Fruit fly (Drosophila melanogaster) whole organism, embryonic: Measurements from ENCODE around the gene ebd1.
A peak's percentile ranks its signal among the peaks of the same experiment; 100 is the strongest.

ENCODE experiments used
- Abd-B ChIP-seq: fragments of 200-800 bp; sonication (Bioruptor generic); optimal IDR thresholded peaks from 2 replicates; lab custom pipeline; 2018; ENCODE audit warnings: missing biosample characterization, mild to moderate bottlenecking, missing genetic modification characterization, moderate library complexity
- Adf1 ChIP-seq: fragments of 200-800 bp; sonication (Bioruptor generic); IDR thresholded peaks from 2 replicates; pipeline ENCODE4 v1.3.6; 2022; ENCODE audit warnings: missing biosample characterization, missing genetic modification characterization
- Atf6 ChIP-seq: fragments of 200-800 bp; sonication (Bioruptor generic); IDR thresholded peaks from 2 replicates; pipeline ENCODE4 v1.3.6; 2022; ENCODE audit warnings: missing biosample characterization, missing genetic modification characterization
- CG1024 ChIP-seq: fragments of 200-800 bp; sonication (Bioruptor generic); IDR thresholded peaks from 2 replicates; pipeline ENCODE4 v1.3.6; 2022; ENCODE audit warnings: missing biosample characterization, missing genetic modification characterization
- CG10321 ChIP-seq: fragments of 200-800 bp; sonication (Bioruptor generic); IDR thresholded peaks from 2 replicates; pipeline ENCODE4 v1.3.6; 2022; ENCODE audit warnings: missing biosample characterization, missing genetic modification characterization
- CG10431 ChIP-seq: fragments of 200-800 bp; sonication (Bioruptor generic); optimal IDR thresholded peaks from 3 replicates; lab custom pipeline; 2018; ENCODE audit warnings: missing biosample characterization, mild to moderate bottlenecking, missing genetic modification characterization
- CG10462 ChIP-seq: fragments of 200-800 bp; sonication (Bioruptor generic); optimal IDR thresholded peaks from 2 replicates; lab custom pipeline; 2016; ENCODE audit warnings: missing biosample characterization, missing genetic modification characterization
- CG12219 ChIP-seq: fragments of 200-800 bp; sonication (Bioruptor generic); optimal IDR thresholded peaks from 3 replicates; lab custom pipeline; 2018; ENCODE audit warnings: missing biosample characterization, mild to moderate bottlenecking, missing genetic modification characterization
- CG12391 ChIP-seq: fragments of 200-800 bp; sonication (Bioruptor generic); optimal IDR thresholded peaks from 3 replicates; lab custom pipeline; 2018; ENCODE audit warnings: missing biosample characterization, mild to moderate bottlenecking, missing genetic modification characterization, moderate library complexity
- CG12744 ChIP-seq: fragments of 200-800 bp; sonication (Bioruptor generic); optimal IDR thresholded peaks from 2 replicates; lab custom pipeline; 2016; ENCODE audit warnings: missing biosample characterization, missing genetic modification characterization
- CG1602 ChIP-seq: fragments of 200-800 bp; sonication (Bioruptor generic); optimal IDR thresholded peaks from 3 replicates; lab custom pipeline; 2016; ENCODE audit warnings: missing biosample characterization, missing genetic modification characterization
- CG17359 ChIP-seq: fragments of 200-800 bp; sonication (Bioruptor generic); optimal IDR thresholded peaks from 3 replicates; lab custom pipeline; 2018; ENCODE audit warnings: missing biosample characterization, mild to moderate bottlenecking, missing genetic modification characterization, moderate library complexity
- CG17361 ChIP-seq: fragments of 200-800 bp; sonication (Bioruptor generic); IDR thresholded peaks from 3 replicates; pipeline ENCODE4 v1.3.6; 2022; ENCODE audit warnings: missing biosample characterization, missing genetic modification characterization
- CG2120 ChIP-seq: fragments of 200-800 bp; sonication (Bioruptor generic); optimal IDR thresholded peaks from 3 replicates; lab custom pipeline; 2016; ENCODE audit warnings: missing biosample characterization, missing genetic modification characterization
- CG30403 ChIP-seq: fragments of 200-800 bp; sonication (Bioruptor generic); optimal IDR thresholded peaks from 3 replicates; lab custom pipeline; 2016; ENCODE audit warnings: missing biosample characterization, missing genetic modification characterization
- CG32772 ChIP-seq: fragments of 200-800 bp; sonication (Bioruptor generic); IDR thresholded peaks from 2 replicates; pipeline ENCODE4 v1.3.6; 2022; ENCODE audit warnings: missing biosample characterization, missing genetic modification characterization
- CG3281 ChIP-seq: fragments of 200-800 bp; sonication (Bioruptor generic); optimal IDR thresholded peaks from 3 replicates; lab custom pipeline; 2017; ENCODE audit warnings: missing biosample characterization, mild to moderate bottlenecking, missing genetic modification characterization
- CG33213 ChIP-seq: fragments of 200-800 bp; sonication (Bioruptor generic); optimal IDR thresholded peaks from 3 replicates; lab custom pipeline; 2016; ENCODE audit warnings: missing biosample characterization, missing genetic modification characterization
- CG3995 ChIP-seq: fragments of 200-800 bp; sonication (Bioruptor generic); optimal IDR thresholded peaks from 3 replicates; lab custom pipeline; 2016; ENCODE audit warnings: missing biosample characterization, missing genetic modification characterization
- CG4328 ChIP-seq: fragments of 200-800 bp; sonication (Bioruptor generic); optimal IDR thresholded peaks from 3 replicates; lab custom pipeline; 2017; ENCODE audit warnings: missing biosample characterization, missing genetic modification reagents, missing genetic modification characterization
- CG4360 ChIP-seq: fragments of 200-800 bp; sonication (Bioruptor generic); IDR thresholded peaks from 2 replicates; pipeline ENCODE4 v1.3.6; 2022; ENCODE audit warnings: missing biosample characterization, missing genetic modification characterization
- CG4424 ChIP-seq: fragments of 200-800 bp; sonication (Bioruptor generic); optimal IDR thresholded peaks from 3 replicates; lab custom pipeline; 2016; ENCODE audit warnings: missing biosample characterization, missing genetic modification characterization
- CG5245 ChIP-seq: fragments of 200-800 bp; sonication (Bioruptor generic); optimal IDR thresholded peaks from 3 replicates; lab custom pipeline; 2016; ENCODE audit warnings: missing biosample characterization, missing genetic modification characterization
- CG6254 ChIP-seq: fragments of 200-800 bp; sonication (Bioruptor generic); optimal IDR thresholded peaks from 3 replicates; lab custom pipeline; 2017; ENCODE audit warnings: mild to moderate bottlenecking, missing biosample characterization, missing genetic modification reagents, missing genetic modification characterization
- CG7556 ChIP-seq: fragments of 200-800 bp; sonication (Bioruptor generic); optimal IDR thresholded peaks from 2 replicates; lab custom pipeline; 2017; ENCODE audit warnings: missing biosample characterization, mild to moderate bottlenecking, missing genetic modification characterization
- CG8388 ChIP-seq: fragments of 200-800 bp; sonication (Bioruptor generic); optimal IDR thresholded peaks from 2 replicates; lab custom pipeline; 2019; ENCODE audit warnings: missing biosample characterization, mild to moderate bottlenecking, missing genetic modification characterization, moderate library complexity
- CG9437 ChIP-seq: fragments of 200-800 bp; sonication (Bioruptor generic); optimal IDR thresholded peaks from 2 replicates; lab custom pipeline; 2018; ENCODE audit warnings: missing biosample characterization, mild to moderate bottlenecking, missing genetic modification characterization
- Dref ChIP-seq: fragments of 200-800 bp; sonication (Bioruptor generic); IDR thresholded peaks from 2 replicates; pipeline ENCODE4 v1.3.6; 2022; ENCODE audit warnings: missing biosample characterization, missing genetic modification characterization
- Fer2 ChIP-seq: fragments of 200-800 bp; sonication (Bioruptor generic); optimal IDR thresholded peaks from 2 replicates; lab custom pipeline; 2018; ENCODE audit warnings: missing biosample characterization, mild to moderate bottlenecking, missing genetic modification characterization, moderate library complexity
- HLHmδ ChIP-seq: fragments of 200-800 bp; sonication (Bioruptor generic); optimal IDR thresholded peaks from 2 replicates; lab custom pipeline; 2018; ENCODE audit warnings: missing biosample characterization, mild to moderate bottlenecking, missing genetic modification characterization, moderate library complexity
- HmgD ChIP-seq: fragments of 200-800 bp; sonication (Bioruptor generic); optimal IDR thresholded peaks from 3 replicates; lab custom pipeline; 2016; ENCODE audit warnings: missing biosample characterization, missing genetic modification characterization
- MESR4 ChIP-seq: fragments of 200-800 bp; sonication (Bioruptor generic); optimal IDR thresholded peaks from 2 replicates; lab custom pipeline; 2018; ENCODE audit warnings: missing biosample characterization, mild to moderate bottlenecking, missing genetic modification characterization, moderate library complexity
- Mes4 ChIP-seq: fragments of 200-800 bp; sonication (Bioruptor generic); optimal IDR thresholded peaks from 2 replicates; lab custom pipeline; 2016; ENCODE audit warnings: missing biosample characterization, missing genetic modification characterization
- Ssrp ChIP-seq: fragments of 200-800 bp; sonication (Bioruptor generic); optimal IDR thresholded peaks from 2 replicates; lab custom pipeline; 2018; ENCODE audit warnings: missing biosample characterization, mild to moderate bottlenecking, missing genetic modification characterization, moderate library complexity
- ac ChIP-seq: fragments of 200-800 bp; sonication (Bioruptor generic); optimal IDR thresholded peaks from 3 replicates; lab custom pipeline; 2017; ENCODE audit warnings: missing biosample characterization, mild to moderate bottlenecking, missing genetic modification characterization
- az2 ChIP-seq: fragments of 200-800 bp; sonication (Bioruptor generic); optimal IDR thresholded peaks from 3 replicates; lab custom pipeline; 2016; ENCODE audit warnings: missing biosample characterization, missing genetic modification characterization
- chif ChIP-seq, 2 experiments: fragments of 200-800 bp; sonication (Bioruptor generic); optimal IDR thresholded peaks; 3 replicates each; lab custom pipeline; 2016; ENCODE audit warnings: missing biosample characterization in 2 of 2, missing genetic modification characterization in 2 of 2
- crc ChIP-seq: fragments of 200-800 bp; sonication (Bioruptor generic); optimal IDR thresholded peaks from 2 replicates; lab custom pipeline; 2016; ENCODE audit warnings: missing biosample characterization, missing genetic modification characterization
- da ChIP-seq: fragments of 200-800 bp; sonication (Bioruptor generic); optimal IDR thresholded peaks from 2 replicates; lab custom pipeline; 2016; ENCODE audit warnings: missing biosample characterization, missing genetic modification characterization
- ems ChIP-seq: fragments of 200-800 bp; sonication (Bioruptor generic); optimal IDR thresholded peaks from 3 replicates; lab custom pipeline; 2016; ENCODE audit warnings: missing biosample characterization, missing genetic modification characterization
- ewg ChIP-seq: fragments of 200-800 bp; sonication (Bioruptor generic); optimal IDR thresholded peaks from 3 replicates; lab custom pipeline; 2017; ENCODE audit warnings: mild to moderate bottlenecking, missing biosample characterization, missing genetic modification reagents, missing genetic modification characterization
- gro ChIP-seq: fragments of 200-800 bp; sonication (Bioruptor generic); optimal IDR thresholded peaks from 2 replicates; lab custom pipeline; 2016; ENCODE audit warnings: missing biosample characterization, missing genetic modification characterization
- hkb ChIP-seq, 2 experiments: fragments of 200-800 bp in 1 of 2; fragments of >200 bp in 1 of 2; sonication (Bioruptor generic) in 1 of 2; IDR thresholded peaks in 1 of 2; optimal IDR thresholded peaks in 1 of 2; 2 replicates each; pipeline versions ENCODE4 v1.3.6 to Lab custom; 2017 to 2022; ENCODE audit warnings: missing biosample characterization in 1 of 2, missing genetic modification characterization in 1 of 2
- ken ChIP-seq: fragments of 200-800 bp; sonication (Bioruptor generic); IDR thresholded peaks from 3 replicates; pipeline ENCODE4 v1.3.6; 2022; ENCODE audit warnings: missing biosample characterization, missing genetic modification characterization
- oc ChIP-seq: fragments of 200-800 bp; sonication (Bioruptor generic); optimal IDR thresholded peaks from 2 replicates; lab custom pipeline; 2018; ENCODE audit warnings: missing biosample characterization, mild to moderate bottlenecking, missing genetic modification characterization, moderate library complexity
- odd ChIP-seq: fragments of 200-800 bp; sonication (Bioruptor generic); optimal IDR thresholded peaks from 2 replicates; lab custom pipeline; 2017; ENCODE audit warnings: missing biosample characterization, mild to moderate bottlenecking, missing genetic modification characterization
- pan ChIP-seq, 4 experiments: fragments of >200 bp in 3 of 4; fragments of 200-800 bp in 1 of 4; sonication (Bioruptor generic) in 1 of 4; optimal IDR thresholded peaks in 3 of 4; IDR thresholded peaks in 1 of 4; 2 replicates each; pipeline versions ENCODE4 v1.3.6 to Lab custom; 2017 to 2022; ENCODE audit warnings: missing biosample characterization in 2 of 4, missing genetic modification characterization in 2 of 4, mixed read lengths in 1 of 4
- phol ChIP-seq: fragments of 200-800 bp; sonication (Bioruptor generic); optimal IDR thresholded peaks from 3 replicates; lab custom pipeline; 2018; ENCODE audit warnings: missing biosample characterization, mild to moderate bottlenecking, missing genetic modification characterization, moderate library complexity
- ssp ChIP-seq: fragments of 200-800 bp; sonication (Bioruptor generic); IDR thresholded peaks from 2 replicates; pipeline ENCODE4 v1.3.6; 2022; ENCODE audit warnings: missing biosample characterization, missing genetic modification characterization
- trem ChIP-seq: fragments of 200-800 bp; optimal IDR thresholded peaks from 3 replicates; lab custom pipeline; 2019; ENCODE audit warnings: missing biosample characterization, mild to moderate bottlenecking, missing genetic modification characterization, moderate library complexity
- tx ChIP-seq: fragments of 200-800 bp; sonication (Bioruptor generic); optimal IDR thresholded peaks from 2 replicates; lab custom pipeline; 2016; ENCODE audit warnings: missing biosample characterization, missing genetic modification characterization

ebd1 gene

dm6 chr3L:710345-710822 lies 25.0 kb upstream of the ebd1 start, which contains the start of gene CkIIalpha-i3 (continued):
- TF ChIP-seq crc (GFP tag; lab: Kevin White, UChicago) (no peak), HLHmδ (GFP tag; lab: Kevin White, UChicago) (no peak), CG4328 (GFP tag; lab: Kevin White, UChicago) (no peak), ssp (GFP tag; lab: Robert Waterston, UW) (no peak), CG10321 (GFP tag; lab: Robert Waterston, UW) (no peak), Fer2 (no peak), CG2120 (GFP tag; lab: Kevin White, UChicago) (peak; percentile 1), ken (GFP tag; lab: Robert Waterston, UW) (no peak), az2 (GFP tag; lab: Kevin White, UChicago) (no peak), CG10462 (no peak), da (no peak), ac (GFP tag; lab: Kevin White, UChicago) (no peak), CG9437 (GFP tag; lab: Kevin White, UChicago) (no peak), pan (optimal IDR thresholded peaks at IDR 0.05; lab: Kevin White, UChicago) (no peak), pan (GFP tag; optimal IDR thresholded peaks at IDR 0.05 in 1 of 2, IDR thresholded peaks at IDR 0.05 in 1 of 2) (no peak), Atf6 (GFP tag; lab: Robert Waterston, UW) (no peak), CG12391 (tag; lab: Kevin White, UChicago) (peak; percentile 3), CG17359 (tag; lab: Kevin White, UChicago) (no peak), CG1602 (GFP tag; lab: Kevin White, UChicago) (no peak), CG7556 (GFP tag; lab: Kevin White, UChicago) (no peak), Adf1 (GFP tag; lab: Robert Waterston, UW) (no peak), CG4360 (GFP tag; lab: Robert Waterston, UW) (no peak), Dref (peak; percentile 47), CG33213 (GFP tag; lab: Kevin White, UChicago) (peak; percentile 22), oc (no peak), phol (tag; lab: Kevin White, UChicago) (peak; percentile 26), CG6254 (GFP tag; lab: Kevin White, UChicago) (no peak), CG30403 (peak; percentile 2), Ssrp (tag; lab: Kevin White, UChicago) (no peak), CG32772 (GFP tag; lab: Robert Waterston, UW) (no peak), Abd-B (no peak), odd (GFP tag; lab: Kevin White, UChicago) (no peak), ems (GFP tag; lab: Kevin White, UChicago) (no peak), gro (GFP tag; lab: Kevin White, UChicago) (no peak), HmgD (no peak), CG5245 (GFP tag; lab: Kevin White, UChicago) (no peak), CG12219 (GFP tag; lab: Kevin White, UChicago) (no peak), CG8388 (no peak), CG12744 (GFP tag; lab: Kevin White, UChicago) (no peak), Mes4 (GFP tag; lab: Kevin White, UChicago) (no peak), CG17361 (GFP tag; lab: Robert Waterston, UW) (0 out of 3 replicates have a peak, but pooled peaks have one; percentile 33), CG3995 (no peak), CG4424 (GFP tag; lab: Kevin White, UChicago) (no peak), chif (GFP tag; optimal IDR thresholded peaks at IDR 0.05; lab: Kevin White, UChicago) (no peak), CG10431 (GFP tag; lab: Kevin White, UChicago) (no peak), tx (no peak), hkb (optimal IDR thresholded peaks at IDR 0.05; lab: Kevin White, UChicago) (no peak), hkb (GFP tag; IDR thresholded peaks at IDR 0.05; lab: Robert Waterston, UW) (no peak), CG3281 (GFP tag; lab: Kevin White, UChicago) (no peak), trem (tag; lab: Kevin White, UChicago) (peak; percentile 56), CG1024 (GFP tag; lab: Robert Waterston, UW) (no peak), MESR4 (GFP tag; lab: Kevin White, UChicago) (no peak), ewg (GFP tag; lab: Kevin White, UChicago) (no peak)
